Fruit fly (Drosophila melanogaster): Measurements from ENCODE around the gene kay.

Gene kay

dm6 chr3R:29775755-29776686 lies 10.2 kb downstream of the kay start (continued):
- no peak for TF ChIP-seq Sox14 (GFP tag; optimal IDR thresholded peaks at IDR 0.05)
- no peak for TF ChIP-seq CG9139 (GFP tag; optimal IDR thresholded peaks at IDR 0.05)
- TF ChIP-seq Eip93F (GFP tag; optimal IDR thresholded peaks at IDR 0.05) = peak; percentile 70
- no peak for TF ChIP-seq Blimp-1 (GFP tag; optimal IDR thresholded peaks at IDR 0.05)
- TF ChIP-seq CG6854 (GFP tag; optimal IDR thresholded peaks at IDR 0.05) = peak; percentile 26
- TF ChIP-seq CG3919 (GFP tag; optimal IDR thresholded peaks at IDR 0.05) = peak; percentile 31
- TF ChIP-seq Sox102F (GFP tag; optimal IDR thresholded peaks at IDR 0.05) = no peak
- no peak for TF ChIP-seq CG10631 (GFP tag; optimal IDR thresholded peaks at IDR 0.05)
- TF ChIP-seq CG8632 (GFP tag; optimal IDR thresholded peaks at IDR 0.05) = no peak
- TF ChIP-seq CG11762 (GFP tag; optimal IDR thresholded peaks at IDR 0.05; ENCODE audit: insufficient read depth) = no peak
- TF ChIP-seq svp (GFP tag) = peak; percentile 87
- TF ChIP-seq CG16779 (tag; optimal IDR thresholded peaks at IDR 0.05) = no peak
- TF ChIP-seq CG1621 (tag; optimal IDR thresholded peaks at IDR 0.05) = no peak
- TF ChIP-seq net (GFP tag; optimal IDR thresholded peaks at IDR 0.05) = no peak
- no peak for TF ChIP-seq CG31627 (GFP tag; optimal IDR thresholded peaks at IDR 0.05)
- no peak for TF ChIP-seq CG32006 (GFP tag; optimal IDR thresholded peaks at IDR 0.05)
- no peak for TF ChIP-seq CG4318 (GFP tag; optimal IDR thresholded peaks at IDR 0.05)
- TF ChIP-seq eg (GFP tag; IDR thresholded peaks at IDR 0.05) = no peak
- peak; percentile 10 for TF ChIP-seq lz (GFP tag; optimal IDR thresholded peaks at IDR 0.05)
- TF ChIP-seq Smox (GFP tag; optimal IDR thresholded peaks at IDR 0.05) = no peak
- TF ChIP-seq Hr39 (GFP tag; optimal IDR thresholded peaks at IDR 0.05) = no peak
- TF ChIP-seq vri (GFP tag; optimal IDR thresholded peaks at IDR 0.05) = no peak

DNA sequence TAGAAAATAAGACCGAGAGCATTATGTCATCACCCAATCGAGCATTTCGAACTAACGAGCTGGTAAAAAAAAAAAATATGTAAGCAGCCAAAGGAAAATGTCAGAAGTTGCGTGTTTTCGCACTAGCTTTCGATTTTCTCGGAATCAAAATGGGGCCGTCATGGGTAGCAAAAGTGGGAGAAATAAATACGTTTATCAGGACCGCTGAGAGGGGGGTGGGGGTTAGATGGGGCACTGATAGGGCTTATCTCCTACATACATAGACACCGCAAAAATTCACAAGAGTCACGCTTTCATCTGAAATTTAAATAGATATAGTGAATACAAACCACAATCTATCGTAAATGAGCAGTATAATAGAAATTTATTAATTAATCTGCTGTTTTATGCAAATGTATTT lies 11.4 kb downstream of the kay start:
- TF ChIP-seq svp (GFP tag) (peak; percentile 40), Eip78C (GFP tag) (peak; percentile 13), CG31627 (GFP tag; optimal IDR thresholded peaks at IDR 0.05) (no peak), eg (GFP tag; IDR thresholded peaks at IDR 0.05) (0 out of 3 replicates have a peak, but pooled peaks have one; percentile 20), achi (GFP tag; optimal IDR thresholded peaks at IDR 0.05) (no peak), ss (GFP tag; optimal IDR thresholded peaks at IDR 0.05) (no peak)

dm6 chr3R:29778139-29778984 lies 12.6 kb downstream of the kay start:
- TF ChIP-seq CG8632 (GFP tag; optimal IDR thresholded peaks at IDR 0.05) = peak; percentile 56
- TF ChIP-seq CG7368 (GFP tag; optimal IDR thresholded peaks at IDR 0.05) = peak; percentile 42
- peak; percentile 64 for TF ChIP-seq OdsH (GFP tag; optimal IDR thresholded peaks at IDR 0.05)
- peak; percentile 80 for TF ChIP-seq esn (GFP tag; optimal IDR thresholded peaks at IDR 0.05)
- peak; percentile 64 for TF ChIP-seq Eip75B (GFP tag; optimal IDR thresholded peaks at IDR 0.05)
- TF ChIP-seq Gug (GFP tag; IDR thresholded peaks at IDR 0.05) = no peak
- TF ChIP-seq lz (GFP tag; optimal IDR thresholded peaks at IDR 0.05) = peak; percentile 74
- TF ChIP-seq achi (GFP tag; optimal IDR thresholded peaks at IDR 0.05) = peak; percentile 56
- TF ChIP-seq CG10631 (GFP tag; optimal IDR thresholded peaks at IDR 0.05) = peak; percentile 63
- peak; percentile 76 for TF ChIP-seq topi (GFP tag; optimal IDR thresholded peaks at IDR 0.05)
- no peak for TF ChIP-seq CG4318 (GFP tag; optimal IDR thresholded peaks at IDR 0.05)
- TF ChIP-seq vri (GFP tag; optimal IDR thresholded peaks at IDR 0.05) = peak; percentile 26
- TF ChIP-seq Sox15 (GFP tag; optimal IDR thresholded peaks at IDR 0.05) = peak; percentile 23
- TF ChIP-seq Eip78C (GFP tag) = peak; percentile 90
- TF ChIP-seq CG31627 (GFP tag; optimal IDR thresholded peaks at IDR 0.05) = peak; percentile 65
- no peak; the same call in 2 of the 3 replicates for TF ChIP-seq eg (GFP tag; IDR thresholded peaks at IDR 0.05)
- TF ChIP-seq fkh (GFP tag; optimal IDR thresholded peaks at IDR 0.05) = no peak
- no peak for TF ChIP-seq CG6276 (GFP tag; optimal IDR thresholded peaks at IDR 0.05)
- peak; percentile 55 for TF ChIP-seq CG34406 (GFP tag; optimal IDR thresholded peaks at IDR 0.05)
- TF ChIP-seq CG1621 (tag; optimal IDR thresholded peaks at IDR 0.05) = peak; percentile 19
- peak; percentile 56 for TF ChIP-seq CG3032 (tag; optimal IDR thresholded peaks at IDR 0.05)
- peak; percentile 60 for TF ChIP-seq Sox102F (GFP tag; optimal IDR thresholded peaks at IDR 0.05)
- peak; percentile 22 for TF ChIP-seq CG9139 (GFP tag; optimal IDR thresholded peaks at IDR 0.05)
- no peak for TF ChIP-seq CG16779 (tag; optimal IDR thresholded peaks at IDR 0.05)
- no peak for TF ChIP-seq dac (GFP tag; optimal IDR thresholded peaks at IDR 0.05)
- TF ChIP-seq Sox14 (GFP tag; optimal IDR thresholded peaks at IDR 0.05) = peak; percentile 69
- TF ChIP-seq net (GFP tag; optimal IDR thresholded peaks at IDR 0.05) = peak; percentile 10
- peak; percentile 65 for TF ChIP-seq Smox (GFP tag; optimal IDR thresholded peaks at IDR 0.05)
- TF ChIP-seq cyc (GFP tag; optimal IDR thresholded peaks at IDR 0.05) = peak; percentile 54
- no peak for TF ChIP-seq CG8119 (GFP tag; IDR thresholded peaks at IDR 0.05)
- TF ChIP-seq CG11294 (GFP tag; IDR thresholded peaks at IDR 0.05) = no peak
- no peak for TF ChIP-seq Eip93F (GFP tag; optimal IDR thresholded peaks at IDR 0.05)
- TF ChIP-seq pdm3 (GFP tag; optimal IDR thresholded peaks at IDR 0.05) = peak; percentile 63
- peak; percentile 42 for TF ChIP-seq CG32006 (GFP tag; optimal IDR thresholded peaks at IDR 0.05)

All from whole organism, prepupa.